Worm (Caenorhabditis elegans): ENCODE results near the gene T01C8.3.

ce11 chrX:16772112-16772731, 10.8 kb downstream of the T01C8.3 start:
- TF ChIP-seq ama-1 (optimal IDR thresholded peaks at IDR 0.05) = no peak
- TF ChIP-seq tra-4 (tag; optimal IDR thresholded peaks at IDR 0.05) = no peak
- TF ChIP-seq flt-1 (GFP tag; IDR thresholded peaks at IDR 0.05) = no peak
- TF ChIP-seq scrt-1 (GFP tag; IDR thresholded peaks at IDR 0.05) = no peak
- no peak for TF ChIP-seq pes-1 (GFP tag; IDR thresholded peaks at IDR 0.05)
